Worm (Caenorhabditis elegans) whole organism, L3 larva: ENCODE results near the gene sas-6.

Source experiments
- aly-2 ChIP-seq: fragments of 150-350 bp; optimal IDR thresholded peaks from 2 replicates; lab custom pipeline; 2014; ENCODE audit warnings: missing biosample characterization, missing genetic modification characterization
- ama-1 ChIP-seq: fragments of 150-350 bp; optimal IDR thresholded peaks from 2 replicates; lab custom pipeline; 2018
- ceh-28 ChIP-seq: fragments of 150-350 bp; optimal IDR thresholded peaks from 2 replicates; lab custom pipeline; 2014; ENCODE audit warnings: missing biosample characterization, missing genetic modification reagents, missing genetic modification characterization
- ceh-82 ChIP-seq: fragments of 150-350 bp; optimal IDR thresholded peaks from 2 replicates; lab custom pipeline; 2014; ENCODE audit warnings: missing biosample characterization, missing genetic modification characterization
- ceh-9 ChIP-seq: sonication (generic microtip); optimal IDR thresholded peaks from 2 replicates; lab custom pipeline; 2018; ENCODE audit warnings: missing biosample characterization, missing genetic modification characterization
- elt-2 ChIP-seq: sonication (generic microtip); optimal IDR thresholded peaks from 2 replicates; lab custom pipeline; 2016; ENCODE audit warnings: missing genetic modification reagents, mild to moderate bottlenecking, missing genetic modification characterization, missing compliant biosample characterization
- eor-1 ChIP-seq, 2 experiments: fragments of 150-350 bp; optimal IDR thresholded peaks; 2 replicates each; lab custom pipeline; 2014 to 2018; ENCODE audit warnings: missing biosample characterization in 2 of 2, missing genetic modification characterization in 2 of 2
- fkh-10 ChIP-seq: sonication (generic microtip); optimal IDR thresholded peaks from 2 replicates; lab custom pipeline; 2017; ENCODE audit warnings: missing biosample characterization, missing genetic modification reagents, missing genetic modification characterization
- fos-1 ChIP-seq: fragments of 150-350 bp; optimal IDR thresholded peaks from 2 replicates; lab custom pipeline; 2014; ENCODE audit warnings: missing biosample characterization, missing genetic modification characterization
- hmg-11 ChIP-seq: sonication (generic microtip); optimal IDR thresholded peaks from 2 replicates; lab custom pipeline; 2016; ENCODE audit warnings: missing genetic modification characterization, missing compliant biosample characterization
- jun-1 ChIP-seq: fragments of 150-350 bp; optimal IDR thresholded peaks from 2 replicates; lab custom pipeline; 2014; ENCODE audit warnings: missing biosample characterization, missing genetic modification reagents, missing genetic modification characterization
- lin-15B ChIP-seq: fragments of 150-350 bp; optimal IDR thresholded peaks from 2 replicates; lab custom pipeline; 2014; ENCODE audit warnings: missing biosample characterization, missing genetic modification characterization
- lin-39 ChIP-seq: fragments of 150-350 bp; optimal IDR thresholded peaks from 2 replicates; lab custom pipeline; 2018; ENCODE audit warnings: missing biosample characterization, missing genetic modification reagents, missing genetic modification characterization
- mdl-1 ChIP-seq: fragments of 150-350 bp; optimal IDR thresholded peaks from 2 replicates; lab custom pipeline; 2014; ENCODE audit warnings: missing biosample characterization, missing genetic modification characterization
- nfya-1 ChIP-seq: sonication (generic microtip); optimal IDR thresholded peaks from 2 replicates; lab custom pipeline; 2017; ENCODE audit warnings: missing genetic modification characterization, mild to moderate bottlenecking, missing compliant biosample characterization, antibody characterized with exemption, moderate library complexity; ENCODE audit not compliant: insufficient read depth
- nhr-11 ChIP-seq: fragments of 150-350 bp; optimal IDR thresholded peaks from 2 replicates; lab custom pipeline; 2014; ENCODE audit warnings: missing biosample characterization, missing genetic modification characterization
- nhr-12 ChIP-seq: fragments of 150-350 bp; optimal IDR thresholded peaks from 2 replicates; lab custom pipeline; 2014; ENCODE audit warnings: missing biosample characterization, missing genetic modification characterization
- nhr-23 ChIP-seq: fragments of 150-350 bp; optimal IDR thresholded peaks from 2 replicates; lab custom pipeline; 2014; ENCODE audit warnings: missing biosample characterization, missing genetic modification reagents, missing genetic modification characterization
- nhr-25 ChIP-seq: sonication (generic microtip); optimal IDR thresholded peaks from 2 replicates; lab custom pipeline; 2017; ENCODE audit warnings: missing biosample characterization, missing genetic modification characterization
- nhr-28 ChIP-seq: fragments of 150-350 bp; optimal IDR thresholded peaks from 2 replicates; lab custom pipeline; 2014; ENCODE audit warnings: missing biosample characterization, missing genetic modification characterization
- nhr-67 ChIP-seq: fragments of 150-350 bp; optimal IDR thresholded peaks from 2 replicates; lab custom pipeline; 2014; ENCODE audit warnings: missing biosample characterization, missing genetic modification characterization
- nhr-76 ChIP-seq: fragments of 150-350 bp; sonication (generic microtip); optimal IDR thresholded peaks from 5 replicates; lab custom pipeline; 2014; ENCODE audit warnings: missing biosample characterization, missing genetic modification characterization
- pha-4 ChIP-seq: fragments of 150-350 bp; optimal IDR thresholded peaks from 2 replicates; lab custom pipeline; 2014; ENCODE audit warnings: missing biosample characterization, missing genetic modification reagents, missing genetic modification characterization
- sea-2 ChIP-seq: fragments of 150-350 bp; sonication (generic microtip); optimal IDR thresholded peaks from 4 replicates; lab custom pipeline; 2014; ENCODE audit warnings: missing biosample characterization, missing genetic modification reagents, missing genetic modification characterization
- skn-1 ChIP-seq: fragments of 150-350 bp; optimal IDR thresholded peaks from 2 replicates; lab custom pipeline; 2014; ENCODE audit warnings: missing biosample characterization, missing genetic modification characterization
- snpc-4 ChIP-seq: fragments of 150-350 bp; optimal IDR thresholded peaks from 2 replicates; lab custom pipeline; 2014; ENCODE audit warnings: missing biosample characterization, missing genetic modification characterization
- unc-39 ChIP-seq: sonication (generic microtip); optimal IDR thresholded peaks from 4 replicates; lab custom pipeline; 2017; ENCODE audit warnings: missing biosample characterization, missing genetic modification characterization
- ztf-11 ChIP-seq: fragments of 150-350 bp; optimal IDR thresholded peaks from 2 replicates; lab custom pipeline; 2014; ENCODE audit warnings: missing biosample characterization, missing genetic modification characterization

The sas-6 gene

ce11 chrIV:13820862-13821261, 32.3 kb upstream of the sas-6 start, which contains the start of gene Y45F10D.15:
Y45F10D.15 (minus strand) TSS chrIV:13820962.
- TF ChIP-seq nhr-76 (tag; lab: Kevin White, UChicago) (no peak), aly-2 (tag; lab: Kevin White, UChicago) (no peak), sea-2 (GFP tag; lab: Kevin White, UChicago) (no peak), skn-1 (tag; lab: Kevin White, UChicago) (no peak), fos-1 (tag; lab: Kevin White, UChicago) (no peak)

- TF ChIP-seq nhr-25 (peak; percentile 10), snpc-4 (no peak), nhr-76 (tag; lab: Kevin White, UChicago) (no peak), nhr-11 (tag; lab: Kevin White, UChicago) (no peak)
These were observed 19.2 kb upstream of the sas-6 start, which contains the start of gene Y45F10D.14 for ce11 chrIV:13807724-13808123. Y45F10D.14 (minus strand) TSS chrIV:13807824.

- no peak for TF ChIP-seq lin-39 (tag; lab: Kevin White, UChicago)
- TF ChIP-seq ztf-11 (tag; lab: Kevin White, UChicago), result no peak
- TF ChIP-seq skn-1 (tag; lab: Kevin White, UChicago), result no peak
- TF ChIP-seq jun-1 (tag; lab: Kevin White, UChicago), result no peak
- TF ChIP-seq nhr-76 (tag; lab: Kevin White, UChicago), result no peak
- TF ChIP-seq nhr-23 (tag; lab: Kevin White, UChicago), result no peak
- TF ChIP-seq eor-1 (tag; optimal IDR thresholded peaks at IDR 0.05; lab: Kevin White, UChicago), result no peak
- no peak for TF ChIP-seq nhr-12
- no peak for TF ChIP-seq lin-15B
- TF ChIP-seq ceh-82 (tag; lab: Kevin White, UChicago), result no peak
These were observed 9.4 kb upstream of the sas-6 start, which contains the start of gene Y45F10D.6 for ce11 chrIV:13797859-13798374. Y45F10D.6 (minus strand) TSS chrIV:13797909.

- peak; percentile 83 for TF ChIP-seq aly-2 (tag; lab: Kevin White, UChicago)
- TF ChIP-seq fkh-10 (GFP tag; lab: Kevin White, UChicago), result no peak
These were observed 6.8 kb upstream of the sas-6 start for ce11 chrIV:13795249-13795909.

- TF ChIP-seq ceh-28 (tag; lab: Kevin White, UChicago) (peak; percentile 32), hmg-11 (tag; lab: Kevin White, UChicago) (peak; percentile 29), nhr-28 (tag; lab: Kevin White, UChicago) (no peak), mdl-1 (tag; lab: Kevin White, UChicago) (no peak), snpc-4 (no peak), unc-39 (no peak), elt-2 (tag; lab: Kevin White, UChicago) (peak; percentile 35), nfya-1 (peak; percentile 23), pha-4 (tag; lab: Kevin White, UChicago) (peak; percentile 35)
These were observed 1.8 kb downstream of the sas-6 start, which contains the start of gene icap-1 for ce11 chrIV:13786690-13787089. icap-1 (minus strand) TSS chrIV:13786961.

- TF ChIP-seq pha-4 (tag; lab: Kevin White, UChicago), result no peak
- TF ChIP-seq ama-1, result peak; percentile 5
- no peak for TF ChIP-seq lin-15B
These were observed 3.0 kb downstream of the sas-6 start, which contains the start of gene lact-9 for ce11 chrIV:13785545-13785944. lact-9 (minus strand) TSS chrIV:13785645.

- TF ChIP-seq ama-1 (peak; percentile 72), nhr-67 (tag; lab: Kevin White, UChicago) (no peak), ceh-9 (tag; lab: Kevin White, UChicago) (no peak), nhr-25 (peak; percentile 2)
These were observed 3.8 kb downstream of the sas-6 start for ce11 chrIV:13784774-13785173.
